Fruit fly (Drosophila melanogaster) whole organism, wandering third instar larva: ENCODE results near the gene galla-2.
A peak's percentile ranks its signal among the peaks of the same experiment; 100 is the strongest.

Source experiments
- CG32264 ChIP-seq: fragments of 200-800 bp; sonication (Bioruptor generic); optimal IDR thresholded peaks from 2 replicates; lab custom pipeline; 2016; ENCODE audit warnings: missing biosample characterization, missing genetic modification characterization
- CG9705 ChIP-seq: fragments of 200-800 bp; sonication (Bioruptor generic); optimal IDR thresholded peaks from 2 replicates; lab custom pipeline; 2018; ENCODE audit warnings: missing biosample characterization, mild to moderate bottlenecking, missing genetic modification characterization
- CrebA ChIP-seq: fragments of 200-800 bp; sonication (Bioruptor generic); optimal IDR thresholded peaks from 2 replicates; lab custom pipeline; 2016; ENCODE audit warnings: missing biosample characterization, mild to moderate bottlenecking, missing genetic modification characterization, borderline replicate concordance
- Dfd ChIP-seq: fragments of >200 bp; optimal IDR thresholded peaks from 2 replicates; lab custom pipeline; 2017; ENCODE audit warnings: missing biosample characterization, missing genetic modification characterization
- Dif ChIP-seq: fragments of 200-275, 200-300 bp; sonication (Bioruptor generic); optimal IDR thresholded peaks from 2 replicates; lab custom pipeline; 2018; ENCODE audit warnings: missing biosample characterization, missing genetic modification characterization; ENCODE audit not compliant: partially characterized antibody
- GATAd ChIP-seq: sonication (Bioruptor generic); optimal IDR thresholded peaks from 2 replicates; lab custom pipeline; 2016; ENCODE audit warnings: missing biosample characterization, missing genetic modification characterization
- HLH106 ChIP-seq: fragments of 200-800 bp; optimal IDR thresholded peaks from 3 replicates; lab custom pipeline; 2019; ENCODE audit warnings: missing biosample characterization, mild to moderate bottlenecking, missing genetic modification characterization, moderate library complexity
- Hnf4 ChIP-seq: fragments of 200-800 bp; sonication (Bioruptor generic); optimal IDR thresholded peaks from 2 replicates; lab custom pipeline; 2016; ENCODE audit warnings: missing biosample characterization, mild to moderate bottlenecking, missing genetic modification characterization
- Hr78 ChIP-seq: fragments of >200 bp; optimal IDR thresholded peaks from 2 replicates; lab custom pipeline; 2017; ENCODE audit warnings: missing biosample characterization, missing genetic modification characterization
- Hr83 ChIP-seq: fragments of 200-300 bp; sonication (Bioruptor generic); optimal IDR thresholded peaks from 2 replicates; lab custom pipeline; 2016; ENCODE audit warnings: missing biosample characterization, mild to moderate bottlenecking, missing genetic modification characterization, moderate library complexity; ENCODE audit not compliant: poor library complexity, severe bottlenecking
- Jra ChIP-seq: sonication (Bioruptor generic); optimal IDR thresholded peaks from 2 replicates; lab custom pipeline; 2016; ENCODE audit warnings: missing biosample characterization, missing genetic modification characterization
- Mio ChIP-seq: sonication (Bioruptor generic); optimal IDR thresholded peaks from 2 replicates; lab custom pipeline; 2016; ENCODE audit warnings: missing biosample characterization, missing genetic modification characterization
- Myc ChIP-seq: fragments of >200 bp; optimal IDR thresholded peaks from 2 replicates; lab custom pipeline; 2017
- N ChIP-seq: fragments of >200 bp; optimal IDR thresholded peaks from 2 replicates; lab custom pipeline; 2018; ENCODE audit warnings: missing biosample characterization, missing external identifiers, missing genetic modification characterization
- OdsH ChIP-seq: fragments of 200-800 bp; sonication (Bioruptor generic); optimal IDR thresholded peaks from 2 replicates; lab custom pipeline; 2016; ENCODE audit warnings: missing biosample characterization, mild to moderate bottlenecking, missing genetic modification characterization
- Rel ChIP-seq, 2 experiments: fragments of 200-800 bp; sonication (Bioruptor generic) in 1 of 2; optimal IDR thresholded peaks; 2 replicates in 1 of 2; 3 replicates in 1 of 2; lab custom pipeline; 2016 to 2019; ENCODE audit warnings: mild to moderate bottlenecking in 2 of 2, missing biosample characterization in 2 of 2, missing genetic modification characterization in 2 of 2, moderate library complexity in 1 of 2
- Sp1 ChIP-seq: fragments of 200-800 bp; sonication (Bioruptor generic); optimal IDR thresholded peaks from 3 replicates; lab custom pipeline; 2019; ENCODE audit warnings: missing biosample characterization, mild to moderate bottlenecking, missing genetic modification characterization, moderate library complexity
- Vsx2 ChIP-seq: fragments of 200-300, 225-300 bp; sonication (Bioruptor generic); optimal IDR thresholded peaks from 2 replicates; lab custom pipeline; 2018; ENCODE audit warnings: missing biosample characterization, missing genetic modification characterization; ENCODE audit not compliant: partially characterized antibody
- br ChIP-seq: fragments of 200-800 bp; sonication (Bioruptor generic); optimal IDR thresholded peaks from 2 replicates; lab custom pipeline; 2016; ENCODE audit warnings: missing biosample characterization, missing genetic modification characterization
- brk ChIP-seq: fragments of 200-800 bp; sonication (Bioruptor generic); optimal IDR thresholded peaks from 2 replicates; lab custom pipeline; 2016; ENCODE audit warnings: missing biosample characterization, mild to moderate bottlenecking, missing genetic modification characterization
- dl ChIP-seq, 2 experiments: fragments of 175-275, 200-275 bp in 1 of 2; fragments of 200-275 bp in 1 of 2; sonication (Bioruptor generic); optimal IDR thresholded peaks; lab custom pipeline; 2018; ENCODE audit warnings: mild to moderate bottlenecking in 2 of 2, missing biosample characterization in 2 of 2, missing genetic modification characterization in 2 of 2, moderate library complexity in 2 of 2; ENCODE audit not compliant: partially characterized antibody in 2 of 2, insufficient read depth in 1 of 2
- dmrt93B ChIP-seq: fragments of 200-800 bp; sonication (Bioruptor generic); optimal IDR thresholded peaks from 2 replicates; lab custom pipeline; 2018; ENCODE audit warnings: missing biosample characterization, mild to moderate bottlenecking, missing genetic modification characterization
- dsf ChIP-seq: sonication (Bioruptor generic); optimal IDR thresholded peaks from 2 replicates; lab custom pipeline; 2016; ENCODE audit warnings: missing biosample characterization, missing genetic modification characterization, borderline replicate concordance
- ey ChIP-seq: fragments of 200-800 bp; sonication (Bioruptor generic); optimal IDR thresholded peaks from 2 replicates; lab custom pipeline; 2016; ENCODE audit warnings: missing biosample characterization, missing genetic modification characterization
- foxo ChIP-seq, 2 experiments: fragments of 200-800 bp; sonication (Bioruptor generic); optimal IDR thresholded peaks; 2 replicates in 1 of 2; 3 replicates in 1 of 2; lab custom pipeline; 2016 to 2017; ENCODE audit warnings: missing biosample characterization in 2 of 2, missing genetic modification characterization in 2 of 2
- fru ChIP-seq: fragments of 200-800 bp; sonication (Bioruptor generic); optimal IDR thresholded peaks from 3 replicates; lab custom pipeline; 2016; ENCODE audit warnings: missing biosample characterization, mild to moderate bottlenecking, missing genetic modification characterization
- h ChIP-seq: fragments of 200-800 bp; sonication (Bioruptor generic); optimal IDR thresholded peaks from 3 replicates; lab custom pipeline; 2016; ENCODE audit warnings: missing biosample characterization, mild to moderate bottlenecking, missing genetic modification characterization
- jim ChIP-seq: fragments of 175-275, 200-325 bp; sonication (Bioruptor generic); optimal IDR thresholded peaks from 2 replicates; lab custom pipeline; 2016; ENCODE audit warnings: missing biosample characterization, mild to moderate bottlenecking, missing genetic modification characterization
- lola ChIP-seq: fragments of >200 bp; optimal IDR thresholded peaks from 2 replicates; lab custom pipeline; 2017; ENCODE audit warnings: missing biosample characterization, missing genetic modification characterization
- pan ChIP-seq: fragments of >200 bp; optimal IDR thresholded peaks from 2 replicates; lab custom pipeline; 2017
- psq ChIP-seq: fragments of 200-800 bp; sonication (Bioruptor generic); optimal IDR thresholded peaks from 3 replicates; lab custom pipeline; 2017; ENCODE audit warnings: missing biosample characterization, mild to moderate bottlenecking, missing genetic modification characterization, moderate library complexity
- rgr ChIP-seq: fragments of 200-800 bp; sonication (Bioruptor generic); optimal IDR thresholded peaks from 3 replicates; lab custom pipeline; 2016; ENCODE audit warnings: missing biosample characterization, mild to moderate bottlenecking, missing genetic modification characterization
- sage ChIP-seq: fragments of 200-800 bp; sonication (Bioruptor generic); optimal IDR thresholded peaks from 2 replicates; lab custom pipeline; 2016; ENCODE audit warnings: missing biosample characterization, mild to moderate bottlenecking, missing genetic modification characterization
- sv ChIP-seq: fragments of 200-800 bp; sonication (Bioruptor generic); optimal IDR thresholded peaks from 3 replicates; lab custom pipeline; 2016; ENCODE audit warnings: missing biosample characterization, missing genetic modification characterization
- tai ChIP-seq: sonication (Bioruptor generic); optimal IDR thresholded peaks from 2 replicates; lab custom pipeline; 2016; ENCODE audit warnings: missing biosample characterization, missing genetic modification characterization
- usp ChIP-seq: fragments of >200 bp; optimal IDR thresholded peaks from 2 replicates; lab custom pipeline; 2017; ENCODE audit warnings: missing biosample characterization, missing genetic modification characterization
- woc ChIP-seq: sonication (Bioruptor generic); optimal IDR thresholded peaks from 2 replicates; lab custom pipeline; 2016; ENCODE audit warnings: missing biosample characterization, mild to moderate bottlenecking, missing genetic modification characterization

The galla-2 gene

DNA sequence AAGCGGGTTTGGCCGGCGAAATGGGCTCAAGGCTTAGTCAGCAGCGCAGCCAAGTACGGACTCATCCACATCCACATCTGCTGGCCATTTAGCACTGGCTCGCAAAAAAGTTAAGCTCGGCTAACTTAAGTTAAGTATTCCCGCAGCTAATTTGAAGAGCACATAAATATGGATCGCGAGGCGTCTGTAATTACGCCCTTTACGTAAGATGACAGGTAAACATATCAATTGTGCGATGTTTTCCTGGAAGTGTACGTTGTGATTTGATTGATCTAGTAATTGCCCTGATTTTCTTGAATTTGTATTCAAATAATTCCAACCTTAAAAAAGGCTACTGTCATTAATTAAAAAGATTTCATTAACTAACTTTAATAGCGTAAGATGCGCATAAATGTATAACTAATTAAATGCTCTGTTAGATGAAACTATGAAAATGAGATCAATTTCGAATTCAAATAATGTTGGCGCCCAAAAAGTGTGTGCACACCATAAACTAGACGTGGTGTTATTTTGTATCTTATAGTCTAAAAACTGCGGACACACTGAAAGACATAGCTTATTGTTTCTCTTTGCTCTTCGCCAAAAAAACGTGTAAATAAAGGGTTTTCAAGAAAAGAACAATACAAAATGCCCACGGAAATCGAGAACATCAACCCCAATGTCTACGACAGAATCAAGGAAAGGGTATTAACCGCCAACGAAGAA lies at the start of gene galla-2, which contains the start of gene CG6409:
TSS of gene galla-2 (plus strand) at position 555 of the 705 bp plus-strand sequence.
TSS of gene CG6409 (minus strand) at position 51 of the 705 bp plus-strand sequence.
- TF ChIP-seq GATAd (GFP tag; lab: Kevin White, UChicago) (no peak), usp (GFP tag; lab: Kevin White, UChicago) (no peak), fru (GFP tag; lab: Kevin White, UChicago) (no peak), HLH106 (tag; lab: Kevin White, UChicago) (no peak), dl (GFP tag; optimal IDR thresholded peaks at IDR 0.05; lab: Kevin White, UChicago; ENCODE audit: insufficient read depth in 1 of 2, partially characterized antibody in 2 of 2) (no peak), foxo (GFP tag; optimal IDR thresholded peaks at IDR 0.05; lab: Kevin White, UChicago) (no peak), lola (GFP tag; lab: Kevin White, UChicago) (no peak), OdsH (GFP tag; lab: Kevin White, UChicago) (no peak), Hr78 (no peak), Jra (GFP tag; lab: Kevin White, UChicago) (no peak), woc (no peak), sv (no peak)

dm6 chr3L:10833222-10833621 lies 49.5 kb upstream of the galla-2 start:
- no peak for TF ChIP-seq Jra (GFP tag; lab: Kevin White, UChicago)
- no peak for TF ChIP-seq Hnf4 (GFP tag; lab: Kevin White, UChicago)
- no peak for TF ChIP-seq GATAd (GFP tag; lab: Kevin White, UChicago)
- TF ChIP-seq Rel (GFP tag; optimal IDR thresholded peaks at IDR 0.05; lab: Kevin White, UChicago) = no peak
- no peak for TF ChIP-seq Rel (tag; optimal IDR thresholded peaks at IDR 0.05; lab: Kevin White, UChicago)
- no peak for TF ChIP-seq fru (GFP tag; lab: Kevin White, UChicago)
- no peak for TF ChIP-seq dl (GFP tag; optimal IDR thresholded peaks at IDR 0.05; lab: Kevin White, UChicago; ENCODE audit: insufficient read depth in 1 of 2, partially characterized antibody in 2 of 2)
- TF ChIP-seq jim (GFP tag; lab: Kevin White, UChicago) = no peak
- no peak for TF ChIP-seq CrebA (GFP tag; lab: Kevin White, UChicago)
- TF ChIP-seq OdsH (GFP tag; lab: Kevin White, UChicago) = no peak
- TF ChIP-seq h (GFP tag; lab: Kevin White, UChicago) = no peak
- TF ChIP-seq Myc = no peak
- TF ChIP-seq sv = no peak
- TF ChIP-seq woc = no peak
- no peak for TF ChIP-seq pan (lab: Kevin White, UChicago)

dm6 chr3L:10835228-10835627 lies 47.5 kb upstream of the galla-2 start, which contains the start of gene tna:
TSS of gene tna (plus strand) at chr3L:10835528.
- TF ChIP-seq fru (GFP tag; lab: Kevin White, UChicago) (no peak), dsf (no peak), woc (no peak), Dif (no peak), Vsx2 (GFP tag; lab: Kevin White, UChicago) (no peak), dmrt93B (no peak), Mio (GFP tag; lab: Kevin White, UChicago) (no peak), GATAd (GFP tag; lab: Kevin White, UChicago) (no peak), Jra (GFP tag; lab: Kevin White, UChicago) (no peak), lola (GFP tag; lab: Kevin White, UChicago) (no peak), sv (no peak), N (no peak), Hr78 (no peak), HLH106 (tag; lab: Kevin White, UChicago) (no peak), sage (GFP tag; lab: Kevin White, UChicago) (no peak), Sp1 (GFP tag; lab: Kevin White, UChicago) (no peak)

dm6 chr3L:10837869-10838783 lies 44.6 kb upstream of the galla-2 start:
- peak; percentile 73 for TF ChIP-seq fru (GFP tag; lab: Kevin White, UChicago)
- peak; percentile 42 for TF ChIP-seq brk (GFP tag; lab: Kevin White, UChicago)
- TF ChIP-seq OdsH (GFP tag; lab: Kevin White, UChicago) = peak; percentile 73
- peak in 1 of 2 experiments; percentile 79 for TF ChIP-seq foxo (GFP tag; optimal IDR thresholded peaks at IDR 0.05; lab: Kevin White, UChicago)
- no peak for TF ChIP-seq Dfd
- TF ChIP-seq jim (GFP tag; lab: Kevin White, UChicago) = no peak
- peak; percentile 83 for TF ChIP-seq HLH106 (tag; lab: Kevin White, UChicago)
- peak; percentile 83 for TF ChIP-seq Hnf4 (GFP tag; lab: Kevin White, UChicago)
- TF ChIP-seq Rel (GFP tag; optimal IDR thresholded peaks at IDR 0.05; lab: Kevin White, UChicago) = no peak
- peak; percentile 23 for TF ChIP-seq Rel (tag; optimal IDR thresholded peaks at IDR 0.05; lab: Kevin White, UChicago)
- TF ChIP-seq br (GFP tag; lab: Kevin White, UChicago) = peak; percentile 68
- TF ChIP-seq sage (GFP tag; lab: Kevin White, UChicago) = peak; percentile 43
- TF ChIP-seq Sp1 (GFP tag; lab: Kevin White, UChicago) = peak; percentile 78
- TF ChIP-seq rgr (GFP tag; lab: Kevin White, UChicago) = peak; percentile 85
- peak; percentile 45 for TF ChIP-seq CG32264 (GFP tag; lab: Kevin White, UChicago)
- peak; percentile 55 for TF ChIP-seq tai (GFP tag; lab: Kevin White, UChicago)
- no peak for TF ChIP-seq lola (GFP tag; lab: Kevin White, UChicago)
- TF ChIP-seq ey = peak; percentile 82
- TF ChIP-seq h (GFP tag; lab: Kevin White, UChicago) = peak; percentile 88
- peak; percentile 62 for TF ChIP-seq psq
- no peak for TF ChIP-seq Vsx2 (GFP tag; lab: Kevin White, UChicago)
- no peak for TF ChIP-seq Hr83
- peak; percentile 54 for TF ChIP-seq CG9705
- peak; percentile 36 for TF ChIP-seq dsf
